Fruit fly (Drosophila melanogaster): ENCODE measurements around the gene CG13722.

Gene CG13722

dm6 chr3L:4471449-4471848 is 19.3 kb downstream of the CG13722 start, which contains the start of gene CG32248:
Gene CG32248, plus strand, starts transcription at chr3L:4471749.
- TF ChIP-seq CG8478 (optimal IDR thresholded peaks at IDR 0.05) (no peak), EcR (GFP tag; optimal IDR thresholded peaks at IDR 0.05) (no peak), Dll (optimal IDR thresholded peaks at IDR 0.05) (no peak), psq (optimal IDR thresholded peaks at IDR 0.05) (no peak), pan (optimal IDR thresholded peaks at IDR 0.05) (no peak), usp (GFP tag; optimal IDR thresholded peaks at IDR 0.05) (no peak)

dm6 chr3L:4469701-4470100 is 21.1 kb downstream of the CG13722 start, which contains the start of gene CG32249:
Gene CG32249, plus strand, starts transcription at chr3L:4470001.
- no peak for TF ChIP-seq pan (optimal IDR thresholded peaks at IDR 0.05)
- TF ChIP-seq psq (optimal IDR thresholded peaks at IDR 0.05) = no peak
- TF ChIP-seq usp (GFP tag; optimal IDR thresholded peaks at IDR 0.05) = no peak
- no peak for TF ChIP-seq Dll (optimal IDR thresholded peaks at IDR 0.05)
- no peak for TF ChIP-seq CG8478 (optimal IDR thresholded peaks at IDR 0.05)

dm6 chr3L:4466530-4466929 is 24.2 kb downstream of the CG13722 start, which contains the start of gene CG32241:
Gene CG32241, minus strand, starts transcription at chr3L:4466630.
- TF ChIP-seq usp (GFP tag; optimal IDR thresholded peaks at IDR 0.05) (no peak), pan (optimal IDR thresholded peaks at IDR 0.05) (no peak), psq (optimal IDR thresholded peaks at IDR 0.05) (no peak), EcR (GFP tag; optimal IDR thresholded peaks at IDR 0.05) (no peak), CG8478 (optimal IDR thresholded peaks at IDR 0.05) (no peak), Dll (optimal IDR thresholded peaks at IDR 0.05) (no peak)

- no peak for TF ChIP-seq CG8478 (optimal IDR thresholded peaks at IDR 0.05)
- TF ChIP-seq EcR (GFP tag; optimal IDR thresholded peaks at IDR 0.05) = no peak
- TF ChIP-seq usp (GFP tag; optimal IDR thresholded peaks at IDR 0.05) = no peak
- TF ChIP-seq pan (optimal IDR thresholded peaks at IDR 0.05) = no peak
- TF ChIP-seq psq (optimal IDR thresholded peaks at IDR 0.05) = no peak
- no peak for TF ChIP-seq Dll (optimal IDR thresholded peaks at IDR 0.05)
Observed at dm6 chr3L:4463773-4464301, 26.9 kb downstream of the CG13722 start, which contains the start of gene CG15024. Gene CG15024, minus strand, starts transcription at chr3L:4463823.

- no peak for TF ChIP-seq usp (GFP tag; optimal IDR thresholded peaks at IDR 0.05)
- TF ChIP-seq EcR (GFP tag; optimal IDR thresholded peaks at IDR 0.05) = no peak
- TF ChIP-seq CG8478 (optimal IDR thresholded peaks at IDR 0.05) = no peak
- TF ChIP-seq psq (optimal IDR thresholded peaks at IDR 0.05) = no peak
- TF ChIP-seq Dll (optimal IDR thresholded peaks at IDR 0.05) = no peak
- no peak for TF ChIP-seq pan (optimal IDR thresholded peaks at IDR 0.05)
Observed at dm6 chr3L:4461454-4462045, 29.2 kb downstream of the CG13722 start, which contains the start of gene CG15023. Gene CG15023, minus strand, starts transcription at chr3L:4461504.

- TF ChIP-seq Dll (optimal IDR thresholded peaks at IDR 0.05) (no peak), psq (optimal IDR thresholded peaks at IDR 0.05) (no peak), usp (GFP tag; optimal IDR thresholded peaks at IDR 0.05) (no peak), CG8478 (optimal IDR thresholded peaks at IDR 0.05) (no peak), pan (optimal IDR thresholded peaks at IDR 0.05) (no peak), EcR (GFP tag; optimal IDR thresholded peaks at IDR 0.05) (no peak)
Observed at dm6 chr3L:4460307-4461088, 30.3 kb downstream of the CG13722 start, which contains the start of gene CG15022. Gene CG15022, minus strand, starts transcription at chr3L:4460317.

dm6 chr3L:4458063-4458462 is 32.7 kb downstream of the CG13722 start, which contains the start of gene CG11345:
Gene CG11345, minus strand, starts transcription at chr3L:4458163.
- TF ChIP-seq usp (GFP tag; optimal IDR thresholded peaks at IDR 0.05) = no peak
- TF ChIP-seq Dll (optimal IDR thresholded peaks at IDR 0.05) = no peak
- no peak for TF ChIP-seq EcR (GFP tag; optimal IDR thresholded peaks at IDR 0.05)
- no peak for TF ChIP-seq CG8478 (optimal IDR thresholded peaks at IDR 0.05)
- TF ChIP-seq pan (optimal IDR thresholded peaks at IDR 0.05) = no peak
- TF ChIP-seq psq (optimal IDR thresholded peaks at IDR 0.05) = no peak

dm6 chr3L:4447229-4447628 is 43.5 kb downstream of the CG13722 start:
- TF ChIP-seq pan (optimal IDR thresholded peaks at IDR 0.05) (no peak), psq (optimal IDR thresholded peaks at IDR 0.05) (no peak), Dll (optimal IDR thresholded peaks at IDR 0.05) (no peak), usp (GFP tag; optimal IDR thresholded peaks at IDR 0.05) (no peak), EcR (GFP tag; optimal IDR thresholded peaks at IDR 0.05) (no peak), CG8478 (optimal IDR thresholded peaks at IDR 0.05) (no peak)

- TF ChIP-seq Dll (optimal IDR thresholded peaks at IDR 0.05) (no peak), psq (optimal IDR thresholded peaks at IDR 0.05) (no peak), pan (optimal IDR thresholded peaks at IDR 0.05) (no peak), EcR (GFP tag; optimal IDR thresholded peaks at IDR 0.05) (no peak), usp (GFP tag; optimal IDR thresholded peaks at IDR 0.05) (no peak), CG8478 (optimal IDR thresholded peaks at IDR 0.05) (no peak)
Observed at dm6 chr3L:4446273-4446672, 44.5 kb downstream of the CG13722 start, which contains the start of gene CG12607. Gene CG12607, plus strand, starts transcription at chr3L:4446573.

- TF ChIP-seq pan (optimal IDR thresholded peaks at IDR 0.05) = no peak
- TF ChIP-seq EcR (GFP tag; optimal IDR thresholded peaks at IDR 0.05) = no peak
- no peak for TF ChIP-seq CG8478 (optimal IDR thresholded peaks at IDR 0.05)
- no peak for TF ChIP-seq usp (GFP tag; optimal IDR thresholded peaks at IDR 0.05)
- no peak for TF ChIP-seq psq (optimal IDR thresholded peaks at IDR 0.05)
- no peak for TF ChIP-seq Dll (optimal IDR thresholded peaks at IDR 0.05)
Observed at dm6 chr3L:4445824-4446223, 44.9 kb downstream of the CG13722 start.

- TF ChIP-seq Dll (optimal IDR thresholded peaks at IDR 0.05) (no peak), usp (GFP tag; optimal IDR thresholded peaks at IDR 0.05) (no peak), CG8478 (optimal IDR thresholded peaks at IDR 0.05) (no peak), EcR (GFP tag; optimal IDR thresholded peaks at IDR 0.05) (no peak), psq (optimal IDR thresholded peaks at IDR 0.05) (no peak), pan (optimal IDR thresholded peaks at IDR 0.05) (no peak)
Observed at dm6 chr3L:4442168-4442567, 48.6 kb downstream of the CG13722 start.
